Fruit fly (Drosophila melanogaster) whole organism, pupa: ENCODE data around the gene Tbcd.

Experiments
- CG4496 ChIP-seq: fragments of 200-800 bp; sonication (Bioruptor generic); IDR thresholded peaks from 3 replicates; pipeline ENCODE4 v1.3.6; 2022; ENCODE audit warnings: missing biosample characterization, missing genetic modification characterization
- EcR ChIP-seq: fragments of 200-800 bp; sonication (Bioruptor generic); optimal IDR thresholded peaks from 3 replicates; lab custom pipeline; 2019; ENCODE audit warnings: missing biosample characterization, missing genetic modification characterization, mild to moderate bottlenecking, moderate library complexity, missing genetic modification reagents
- Ets98B ChIP-seq: fragments of 200-800 bp; sonication (Bioruptor generic); IDR thresholded peaks from 2 replicates; pipeline ENCODE4 v1.3.6; 2022; ENCODE audit warnings: missing biosample characterization, missing genetic modification characterization
- Pif1A ChIP-seq: fragments of 200-800 bp; sonication (Bioruptor generic); optimal IDR thresholded peaks from 3 replicates; lab custom pipeline; 2016; ENCODE audit warnings: missing biosample characterization, missing genetic modification characterization
- Pif1B ChIP-seq: fragments of 200-800 bp; sonication (Bioruptor generic); optimal IDR thresholded peaks from 3 replicates; lab custom pipeline; 2016; ENCODE audit warnings: missing biosample characterization, missing genetic modification characterization
- fd96Ca ChIP-seq: fragments of 200-800 bp; sonication (Bioruptor generic); IDR thresholded peaks from 3 replicates; pipeline ENCODE4 v1.3.6; 2022; ENCODE audit warnings: missing biosample characterization, missing genetic modification characterization
- gl ChIP-seq: fragments of 200-800 bp; sonication (Bioruptor generic); optimal IDR thresholded peaks from 2 replicates; lab custom pipeline; 2018; ENCODE audit warnings: missing biosample characterization, mild to moderate bottlenecking, missing genetic modification characterization
- rn ChIP-seq: fragments of 200-800 bp; sonication (Bioruptor generic); IDR thresholded peaks from 2 replicates; pipeline ENCODE4 v1.3.6; 2022; ENCODE audit warnings: missing biosample characterization, missing genetic modification characterization

- TF ChIP-seq Pif1B (no peak), gl (tag; lab: Kevin White, UChicago) (no peak), rn (GFP tag; lab: Robert Waterston, UW) (no peak), Ets98B (GFP tag; lab: Robert Waterston, UW) (no peak), fd96Ca (GFP tag; lab: Robert Waterston, UW) (no peak), EcR (GFP tag; lab: Kevin White, UChicago) (no peak), Pif1A (no peak), CG4496 (no peak)
Measured at dm6 chr2L:2191404-2191803, 44.1 kb downstream of the Tbcd start.
